Worm (Caenorhabditis elegans) whole organism, L4 larva: ENCODE results near the gene Y73B6BL.14.

Source experiments
- ceh-82 ChIP-seq: sonication (generic microtip); optimal IDR thresholded peaks from 2 replicates; lab custom pipeline; 2017; ENCODE audit warnings: missing biosample characterization, missing genetic modification characterization
- cey-2 ChIP-seq: sonication (generic microtip); optimal IDR thresholded peaks from 3 replicates; lab custom pipeline; 2017; ENCODE audit warnings: missing genetic modification characterization, mild to moderate bottlenecking, missing compliant biosample characterization, antibody characterized with exemption, borderline replicate concordance; ENCODE audit not compliant: insufficient read depth
- dmd-9 ChIP-seq: fragments of 200-800 bp; sonication (Bioruptor generic); IDR thresholded peaks from 2 replicates; pipeline ENCODE4 v1.3.6; 2022; ENCODE audit warnings: missing genetic modification reagents, missing genetic modification characterization, missing compliant biosample characterization
- hmg-1.1 ChIP-seq: fragments of 200-800 bp; sonication (Bioruptor generic); IDR thresholded peaks from 2 replicates; pipeline ENCODE4 v1.3.6; 2022; ENCODE audit warnings: missing genetic modification reagents, missing genetic modification characterization, missing compliant biosample characterization
- lin-13 ChIP-seq: fragments of 150-350 bp; optimal IDR thresholded peaks from 2 replicates; lab custom pipeline; 2014; ENCODE audit warnings: missing biosample characterization, missing genetic modification reagents, missing genetic modification characterization
- pqm-1 ChIP-seq: sonication (generic microtip); optimal IDR thresholded peaks from 2 replicates; lab custom pipeline; 2017; ENCODE audit warnings: missing biosample characterization, missing genetic modification characterization
- rbr-2 ChIP-seq: sonication (generic microtip); optimal IDR thresholded peaks from 2 replicates; lab custom pipeline; 2016; ENCODE audit warnings: missing genotype, missing genetic modification characterization, missing compliant biosample characterization
- set-16 ChIP-seq: fragments of 200-800 bp; sonication (Bioruptor generic); IDR thresholded peaks from 2 replicates; pipeline ENCODE4 v1.3.6; 2022; ENCODE audit warnings: missing genetic modification reagents, missing genetic modification characterization, missing compliant biosample characterization
- ztf-11 ChIP-seq: fragments of 150-350 bp; optimal IDR thresholded peaks from 2 replicates; lab custom pipeline; 2014; ENCODE audit warnings: missing biosample characterization, missing genetic modification characterization

ce11 chrIV:6303642-6304041 is 39.1 kb downstream of the Y73B6BL.14 start, which contains the start of gene srv-25:
- no peak for TF ChIP-seq ztf-11 (tag; lab: Kevin White, UChicago)
- no peak for TF ChIP-seq ceh-82 (tag; lab: Kevin White, UChicago)
- TF ChIP-seq pqm-1: no peak
- TF ChIP-seq rbr-2: no peak
- no peak for TF ChIP-seq dmd-9 (GFP tag; lab: Robert Waterston, UW)
- no peak for TF ChIP-seq hmg-1.1 (GFP tag; lab: Robert Waterston, UW)
- no peak for TF ChIP-seq cey-2 (tag; lab: Kevin White, UChicago)
- TF ChIP-seq lin-13: no peak
- no peak for TF ChIP-seq set-16 (GFP tag; lab: Robert Waterston, UW)
